Fruit fly (Drosophila melanogaster) whole organism, embryonic: ENCODE data around the gene enc.

ENCODE experiments used
- Adf1 ChIP-seq: fragments of 200-800 bp; sonication (Bioruptor generic); IDR thresholded peaks from 2 replicates; pipeline ENCODE4 v1.3.6; 2022; ENCODE audit warnings: missing biosample characterization, missing genetic modification characterization
- C15 ChIP-seq: fragments of 200-800 bp; sonication (Bioruptor generic); IDR thresholded peaks from 3 replicates; pipeline ENCODE4 v1.3.6; 2022; ENCODE audit warnings: missing biosample characterization, missing genetic modification characterization
- CG10274 ChIP-seq: fragments of 200-800 bp; sonication (Bioruptor generic); optimal IDR thresholded peaks from 3 replicates; lab custom pipeline; 2017; ENCODE audit warnings: missing biosample characterization, mild to moderate bottlenecking, missing genetic modification characterization
- CG10565 ChIP-seq: fragments of 200-800 bp; sonication (Bioruptor generic); optimal IDR thresholded peaks from 3 replicates; lab custom pipeline; 2016; ENCODE audit warnings: missing biosample characterization, mild to moderate bottlenecking, missing genetic modification characterization
- CG13123 ChIP-seq: fragments of 200-800 bp; sonication (Bioruptor generic); optimal IDR thresholded peaks from 2 replicates; lab custom pipeline; 2016; ENCODE audit warnings: missing biosample characterization, missing genetic modification characterization
- CG1603 ChIP-seq: fragments of 200-800 bp; sonication (Bioruptor generic); optimal IDR thresholded peaks from 2 replicates; lab custom pipeline; 2019; ENCODE audit warnings: missing biosample characterization, mild to moderate bottlenecking, missing genetic modification characterization, moderate library complexity
- CG1832 ChIP-seq: fragments of 200-800 bp; sonication (Bioruptor generic); optimal IDR thresholded peaks from 2 replicates; lab custom pipeline; 2017; ENCODE audit warnings: missing biosample characterization, mild to moderate bottlenecking, missing genetic modification characterization, inconsistent platforms
- CG31224 ChIP-seq: fragments of 200-800 bp; sonication (Bioruptor generic); IDR thresholded peaks from 2 replicates; pipeline ENCODE4 v1.3.6; 2022; ENCODE audit warnings: missing biosample characterization, missing genetic modification characterization
- CG7745 ChIP-seq: fragments of 200-800 bp; sonication (Bioruptor generic); optimal IDR thresholded peaks from 2 replicates; lab custom pipeline; 2018; ENCODE audit warnings: missing biosample characterization, mild to moderate bottlenecking, missing genetic modification characterization, moderate library complexity
- CG7839 ChIP-seq: fragments of 200-800 bp; sonication (Bioruptor generic); optimal IDR thresholded peaks from 3 replicates; lab custom pipeline; 2018; ENCODE audit warnings: missing biosample characterization, mild to moderate bottlenecking, missing genetic modification characterization, moderate library complexity
- CG9876 ChIP-seq: fragments of 200-800 bp; sonication (Bioruptor generic); optimal IDR thresholded peaks from 2 replicates; lab custom pipeline; 2016; ENCODE audit warnings: missing biosample characterization, missing genetic modification characterization
- Doc2 ChIP-seq: fragments of 200-800 bp; sonication (Bioruptor generic); IDR thresholded peaks from 2 replicates; pipeline ENCODE4 v1.3.6; 2022; ENCODE audit warnings: missing biosample characterization, missing genetic modification characterization
- Ets65A ChIP-seq: fragments of 200-800 bp; sonication (Bioruptor generic); peaks from one replicate; lab custom pipeline; 2016; ENCODE audit warnings: missing biosample characterization, missing genetic modification characterization
- Lpt ChIP-seq: fragments of >200 bp; optimal IDR thresholded peaks from 2 replicates; lab custom pipeline; 2018; ENCODE audit warnings: missing biosample characterization, missing genetic modification characterization
- Mad ChIP-seq: fragments of 200-800 bp; sonication (Bioruptor generic); optimal IDR thresholded peaks from 2 replicates; lab custom pipeline; 2016; ENCODE audit warnings: missing biosample characterization, missing genetic modification characterization
- Nf-YC ChIP-seq: fragments of 200-800 bp; optimal IDR thresholded peaks from 3 replicates; lab custom pipeline; 2019; ENCODE audit warnings: missing biosample characterization, mild to moderate bottlenecking, missing genetic modification characterization, moderate library complexity
- crol ChIP-seq: fragments of 200-800 bp; sonication (Bioruptor generic); IDR thresholded peaks from 2 replicates; pipeline ENCODE4 v1.3.6; 2022; ENCODE audit warnings: missing biosample characterization, missing genetic modification characterization
- dmrt11E ChIP-seq: fragments of 200-800 bp; sonication (Bioruptor generic); optimal IDR thresholded peaks from 3 replicates; lab custom pipeline; 2018; ENCODE audit warnings: missing biosample characterization, mild to moderate bottlenecking, missing genetic modification characterization, moderate library complexity
- h ChIP-seq: fragments of >200 bp; optimal IDR thresholded peaks from 2 replicates; lab custom pipeline; 2017
- kay ChIP-seq: fragments of 200-800 bp; sonication (Bioruptor generic); optimal IDR thresholded peaks from 2 replicates; lab custom pipeline; 2016; ENCODE audit warnings: missing biosample characterization, missing genetic modification characterization
- org-1 ChIP-seq: fragments of 200-800 bp; sonication (Bioruptor generic); optimal IDR thresholded peaks from 2 replicates; lab custom pipeline; 2017; ENCODE audit warnings: missing biosample characterization, missing genetic modification characterization
- pros ChIP-seq: fragments of 200-800 bp; sonication (Bioruptor generic); optimal IDR thresholded peaks from 3 replicates; lab custom pipeline; 2019; ENCODE audit warnings: missing biosample characterization, mild to moderate bottlenecking, missing genetic modification characterization, moderate library complexity
- sc ChIP-seq, 3 experiments: fragments of >200 bp in 2 of 3; fragments of 200-800 bp in 1 of 3; sonication (Bioruptor generic) in 1 of 3; optimal IDR thresholded peaks; 2 replicates in 2 of 3; 3 replicates in 1 of 3; lab custom pipeline; 2017; ENCODE audit warnings: mild to moderate bottlenecking in 1 of 3, missing biosample characterization in 1 of 3, missing genetic modification characterization in 1 of 3, missing genetic modification reagents in 1 of 3
- sens ChIP-seq: fragments of 200-800 bp; sonication (Bioruptor generic); peaks from one replicate; lab custom pipeline; 2016; ENCODE audit warnings: missing biosample characterization, missing genetic modification characterization
- seq ChIP-seq: fragments of 200-800 bp; sonication (Bioruptor generic); IDR thresholded peaks from 2 replicates; pipeline ENCODE4 v1.3.6; 2022; ENCODE audit warnings: missing biosample characterization, missing genetic modification characterization
- sim ChIP-seq: fragments of 200-800 bp; sonication (Bioruptor generic); IDR thresholded peaks from 2 replicates; pipeline ENCODE4 v1.3.6; 2022; ENCODE audit warnings: missing biosample characterization, missing genetic modification characterization
- z ChIP-seq: fragments of 200-800 bp; sonication (Bioruptor generic); IDR thresholded peaks from 3 replicates; pipeline ENCODE4 v1.3.6; 2022; ENCODE audit warnings: missing biosample characterization, missing genetic modification characterization

enc gene

dm6 chr3L:3887392-3887791 lies 68.9 kb downstream of the enc start:
- 0 out of 3 replicates have a peak, but pooled peaks have one; percentile 14 for TF ChIP-seq z (GFP tag; lab: Robert Waterston, UW)
- no peak for TF ChIP-seq CG31224 (GFP tag; lab: Robert Waterston, UW)
- TF ChIP-seq seq (GFP tag; lab: Robert Waterston, UW), result peak; percentile 31; the same call in 1 of the 2 replicates
- no peak for TF ChIP-seq CG7839 (tag; lab: Kevin White, UChicago)
- no peak for TF ChIP-seq CG10274 (GFP tag; lab: Kevin White, UChicago)
- TF ChIP-seq Nf-YC (tag; lab: Kevin White, UChicago), result peak; percentile 63
- peak; percentile 65 for TF ChIP-seq pros (GFP tag; lab: Kevin White, UChicago)
- 0 out of 2 replicates have a peak, but pooled peaks have one; percentile 16 for TF ChIP-seq crol (GFP tag; lab: Robert Waterston, UW)
- TF ChIP-seq CG9876 (GFP tag; lab: Kevin White, UChicago), result no peak

- TF ChIP-seq CG10565 (GFP tag; lab: Kevin White, UChicago) (no peak), Lpt (no peak), sens (GFP tag; lab: Kevin White, UChicago) (peak; percentile 69), C15 (GFP tag; lab: Robert Waterston, UW) (no peak), CG7745 (no peak), CG13123 (GFP tag; lab: Kevin White, UChicago) (no peak), Ets65A (no peak), Doc2 (GFP tag; lab: Robert Waterston, UW) (no peak), dmrt11E (tag; lab: Kevin White, UChicago) (peak; percentile 27), CG1832 (GFP tag; lab: Kevin White, UChicago) (no peak), org-1 (GFP tag; lab: Kevin White, UChicago) (no peak), Mad (no peak), sc (optimal IDR thresholded peaks at IDR 0.05; lab: Kevin White, UChicago) (no peak), sc (GFP tag; optimal IDR thresholded peaks at IDR 0.05; lab: Kevin White, UChicago) (no peak), Adf1 (GFP tag; lab: Robert Waterston, UW) (no peak), h (lab: Kevin White, UChicago) (no peak), sim (GFP tag; lab: Robert Waterston, UW) (no peak), CG1603 (tag; lab: Kevin White, UChicago) (peak; percentile 7), kay (GFP tag; lab: Kevin White, UChicago) (no peak)
These were observed 72.4 kb downstream of the enc start for dm6 chr3L:3890860-3891259.
